Comparison of ENCODE assay signal across 1 fruit fly cellular context in genomic region chrX:4612454-4612853, dm6.
TF ChIP-seq lines count a peak whose summit lies in the region.

No protein-coding gene starts in this region.

TF ChIP-seq in whole organism, embryonic, 481 proteins besides CTCF, POLR2A, EP300 and RAD21 (continued from another document):
- TF ChIP-seq crol (GFP tag; IDR thresholded peaks at IDR 0.05; lab: Robert Waterston, UW): peak; percentile 67; the same call in 1 of the 2 replicates
- TF ChIP-seq CG8388 (GFP tag; optimal IDR thresholded peaks at IDR 0.05; lab: Kevin White, UChicago): no peak
- no peak for TF ChIP-seq maf-S (GFP tag; optimal IDR thresholded peaks at IDR 0.05; lab: Kevin White, UChicago)
- TF ChIP-seq MESR4 (GFP tag; optimal IDR thresholded peaks at IDR 0.05; lab: Kevin White, UChicago): no peak
- no peak for TF ChIP-seq Max (GFP tag; optimal IDR thresholded peaks at IDR 0.05; lab: Kevin White, UChicago)
- TF ChIP-seq CG6765 (GFP tag; optimal IDR thresholded peaks at IDR 0.05; lab: Kevin White, UChicago): no peak
- TF ChIP-seq emc (GFP tag; optimal IDR thresholded peaks at IDR 0.05; lab: Kevin White, UChicago): no peak
- TF ChIP-seq CG12744 (GFP tag; optimal IDR thresholded peaks at IDR 0.05; lab: Kevin White, UChicago): no peak
- TF ChIP-seq ems (GFP tag; optimal IDR thresholded peaks at IDR 0.05; lab: Kevin White, UChicago): no peak
- peak; percentile 19; the same call in 1 of the 2 replicates for TF ChIP-seq Adf1 (GFP tag; IDR thresholded peaks at IDR 0.05; lab: Robert Waterston, UW)
- TF ChIP-seq hbn (GFP tag; IDR thresholded peaks at IDR 0.05; lab: Robert Waterston, UW; ENCODE audit: partially characterized antibody): no peak
- TF ChIP-seq CG6791 (GFP tag; IDR thresholded peaks at IDR 0.05; lab: Robert Waterston, UW; ENCODE audit: partially characterized antibody): no peak
- no peak for TF ChIP-seq Chrac-16 (GFP tag; optimal IDR thresholded peaks at IDR 0.05; lab: Kevin White, UChicago)
- no peak for TF ChIP-seq CG2116 (GFP tag; optimal IDR thresholded peaks at IDR 0.05; lab: Kevin White, UChicago)
- peak; percentile 24 for TF ChIP-seq CG18599 (GFP tag; optimal IDR thresholded peaks at IDR 0.05; lab: Kevin White, UChicago)
- no peak for TF ChIP-seq ash1 (GFP tag; optimal IDR thresholded peaks at IDR 0.05; lab: Kevin White, UChicago)
- peak; percentile 12 for TF ChIP-seq corto (GFP tag; optimal IDR thresholded peaks at IDR 0.05; lab: Kevin White, UChicago)
- no peak for TF ChIP-seq salm (tag; optimal IDR thresholded peaks at IDR 0.05; lab: Kevin White, UChicago)
- TF ChIP-seq sens (GFP tag; lab: Kevin White, UChicago): peak; percentile 47
- no peak for TF ChIP-seq Spps (tag; optimal IDR thresholded peaks at IDR 0.05; lab: Kevin White, UChicago)
- no peak for TF ChIP-seq CG8290 (GFP tag; optimal IDR thresholded peaks at IDR 0.05; lab: Kevin White, UChicago)
- TF ChIP-seq CG8290 (tag; optimal IDR thresholded peaks at IDR 0.05; lab: Kevin White, UChicago): peak in 1 of 2 experiments; percentile 32
- 0 out of 4 replicates have a peak, but pooled peaks have one; percentile 9 for TF ChIP-seq chinmo (GFP tag; IDR thresholded peaks at IDR 0.05; lab: Robert Waterston, UW; ENCODE audit: partially characterized antibody)
- TF ChIP-seq GATAe (GFP tag; conservative IDR thresholded peaks at IDR 0.05; lab: Robert Waterston, UW): peak; percentile 75
- no peak for TF ChIP-seq CG33213 (GFP tag; optimal IDR thresholded peaks at IDR 0.05; lab: Kevin White, UChicago)
- no peak for TF ChIP-seq dan (GFP tag; IDR thresholded peaks at IDR 0.05; lab: Robert Waterston, UW)
- no peak for TF ChIP-seq Asciz (GFP tag; optimal IDR thresholded peaks at IDR 0.05; lab: Kevin White, UChicago)
